Worm (Caenorhabditis elegans) whole organism, mixed stage, embryonic: ENCODE data around the gene B0491.6.

ENCODE experiments used
- M03D4.4 ChIP-seq: sonication (generic microtip); optimal IDR thresholded peaks from 2 replicates; lab custom pipeline; 2017; ENCODE audit warnings: mild to moderate bottlenecking, missing genetic modification characterization, missing compliant biosample characterization
- bed-3 ChIP-seq: fragments of 200-800 bp; sonication (Bioruptor generic); optimal IDR thresholded peaks from 3 replicates; lab custom pipeline; 2018; ENCODE audit warnings: mild to moderate bottlenecking, missing genetic modification characterization, moderate library complexity, missing compliant biosample characterization
- blmp-1 ChIP-seq: fragments of 150-350 bp; optimal IDR thresholded peaks from 2 replicates; lab custom pipeline; 2014; ENCODE audit warnings: missing biosample characterization, missing genetic modification characterization
- ceh-39 ChIP-seq: fragments of 150-350 bp; optimal IDR thresholded peaks from 2 replicates; lab custom pipeline; 2014; ENCODE audit warnings: missing biosample characterization, missing genetic modification characterization
- ceh-43 ChIP-seq: fragments of 200-800 bp; sonication (Bioruptor generic); optimal IDR thresholded peaks from 2 replicates; lab custom pipeline; 2018; ENCODE audit warnings: mild to moderate bottlenecking, missing genetic modification characterization, moderate library complexity, missing compliant biosample characterization
- ceh-83 ChIP-seq: fragments of 200-800 bp; sonication (Bioruptor generic); optimal IDR thresholded peaks from 2 replicates; lab custom pipeline; 2018; ENCODE audit warnings: mild to moderate bottlenecking, missing genetic modification characterization, missing compliant biosample characterization
- ces-1 ChIP-seq: fragments of 150-350 bp; optimal IDR thresholded peaks from 2 replicates; lab custom pipeline; 2014; ENCODE audit warnings: missing biosample characterization, missing genetic modification reagents, missing genetic modification characterization
- cnd-1 ChIP-seq: fragments of 200-800 bp; sonication (Bioruptor generic); optimal IDR thresholded peaks from 2 replicates; lab custom pipeline; 2018; ENCODE audit warnings: mild to moderate bottlenecking, missing genetic modification characterization, missing compliant biosample characterization
- drap-1 ChIP-seq: fragments of 200-800 bp; sonication (Bioruptor generic); optimal IDR thresholded peaks from 3 replicates; lab custom pipeline; 2018; ENCODE audit warnings: mild to moderate bottlenecking, missing genetic modification characterization, missing compliant biosample characterization
- elt-1 ChIP-seq: sonication (generic microtip); optimal IDR thresholded peaks from 2 replicates; lab custom pipeline; 2017; ENCODE audit warnings: missing genetic modification characterization, mild to moderate bottlenecking, missing compliant biosample characterization, antibody characterized with exemption, moderate library complexity, borderline replicate concordance; ENCODE audit not compliant: insufficient read depth
- elt-3 ChIP-seq: fragments of 150-350 bp; optimal IDR thresholded peaks from 2 replicates; lab custom pipeline; 2014; ENCODE audit warnings: missing biosample characterization, missing genetic modification characterization
- flh-1 ChIP-seq: fragments of 200-800 bp; sonication (Bioruptor generic); optimal IDR thresholded peaks from 2 replicates; lab custom pipeline; 2018; ENCODE audit warnings: mild to moderate bottlenecking, missing genetic modification characterization, moderate library complexity, missing compliant biosample characterization
- ham-2 ChIP-seq: fragments of 200-800 bp; sonication (Bioruptor generic); optimal IDR thresholded peaks from 2 replicates; lab custom pipeline; 2018; ENCODE audit warnings: mild to moderate bottlenecking, missing genetic modification characterization, missing compliant biosample characterization
- hlh-1 ChIP-seq: fragments of 150-350 bp; optimal IDR thresholded peaks from 2 replicates; lab custom pipeline; 2014; ENCODE audit warnings: missing biosample characterization, missing genetic modification reagents, missing genetic modification characterization
- lin-13 ChIP-seq: fragments of 150-350 bp; optimal IDR thresholded peaks from 2 replicates; lab custom pipeline; 2014; ENCODE audit warnings: missing biosample characterization, missing genetic modification characterization
- lin-32 ChIP-seq: fragments of 200-800 bp; sonication (Bioruptor generic); optimal IDR thresholded peaks from 2 replicates; lab custom pipeline; 2018; ENCODE audit warnings: mild to moderate bottlenecking, missing genetic modification characterization, missing compliant biosample characterization
- lsy-2 ChIP-seq: fragments of 150-350 bp; optimal IDR thresholded peaks from 2 replicates; lab custom pipeline; 2014; ENCODE audit warnings: missing biosample characterization, missing genetic modification characterization
- mab-5 ChIP-seq: fragments of 150-350 bp; optimal IDR thresholded peaks from 2 replicates; lab custom pipeline; 2014; ENCODE audit warnings: missing biosample characterization, missing genetic modification characterization
- mep-1 ChIP-seq: fragments of 150-350 bp; optimal IDR thresholded peaks from 2 replicates; lab custom pipeline; 2017; ENCODE audit warnings: missing biosample characterization, missing genetic modification reagents, missing genetic modification characterization, inconsistent platforms
- mls-2 ChIP-seq: sonication (generic microtip); optimal IDR thresholded peaks from 2 replicates; lab custom pipeline; 2016; ENCODE audit warnings: mild to moderate bottlenecking, missing genetic modification characterization, moderate library complexity, missing compliant biosample characterization
- nhr-12 ChIP-seq: fragments of 150-350 bp; optimal IDR thresholded peaks from 2 replicates; lab custom pipeline; 2014; ENCODE audit warnings: missing biosample characterization, missing genetic modification characterization
- nhr-2 ChIP-seq: fragments of 150-350 bp; optimal IDR thresholded peaks from 2 replicates; lab custom pipeline; 2014; ENCODE audit warnings: missing biosample characterization, missing genetic modification characterization
- nhr-237 ChIP-seq: fragments of 150-350 bp; optimal IDR thresholded peaks from 2 replicates; lab custom pipeline; 2014; ENCODE audit warnings: missing biosample characterization, missing genetic modification characterization
- nhr-28 ChIP-seq: fragments of 150-350 bp; optimal IDR thresholded peaks from 2 replicates; lab custom pipeline; 2014; ENCODE audit warnings: missing biosample characterization, missing genetic modification characterization
- nhr-76 ChIP-seq: sonication (generic microtip); optimal IDR thresholded peaks from 2 replicates; lab custom pipeline; 2017; ENCODE audit warnings: missing biosample characterization, missing genetic modification characterization
- pha-4 ChIP-seq: fragments of 150-350 bp; optimal IDR thresholded peaks from 2 replicates; lab custom pipeline; 2018; ENCODE audit warnings: missing biosample characterization, missing genetic modification reagents, missing genetic modification characterization
- sem-2 ChIP-seq: fragments of 200-800 bp; sonication (Bioruptor generic); optimal IDR thresholded peaks from 2 replicates; lab custom pipeline; 2018; ENCODE audit warnings: mild to moderate bottlenecking, missing genetic modification characterization, missing compliant biosample characterization
- snpc-4 ChIP-seq: fragments of 150-350 bp; optimal IDR thresholded peaks from 2 replicates; lab custom pipeline; 2014; ENCODE audit warnings: missing biosample characterization, missing genetic modification characterization
- sptf-1 ChIP-seq: sonication (generic microtip); optimal IDR thresholded peaks from 2 replicates; lab custom pipeline; 2017; ENCODE audit warnings: mild to moderate bottlenecking, missing genetic modification characterization, moderate library complexity, missing compliant biosample characterization
- tbx-8 ChIP-seq: fragments of 200-800 bp; sonication (Bioruptor generic); optimal IDR thresholded peaks from 2 replicates; lab custom pipeline; 2018; ENCODE audit warnings: mild to moderate bottlenecking, missing genetic modification characterization, moderate library complexity, missing compliant biosample characterization
- unc-120 ChIP-seq: sonication (generic microtip); optimal IDR thresholded peaks from 2 replicates; lab custom pipeline; 2017; ENCODE audit warnings: missing genetic modification characterization, missing compliant biosample characterization; ENCODE audit not compliant: poor library complexity, severe bottlenecking
- unc-39 ChIP-seq: fragments of 150-350 bp; optimal IDR thresholded peaks from 2 replicates; lab custom pipeline; 2014; ENCODE audit warnings: missing biosample characterization, missing genetic modification characterization
- unc-62 ChIP-seq: fragments of 150-350 bp; optimal IDR thresholded peaks from 2 replicates; lab custom pipeline; 2014; ENCODE audit warnings: missing biosample characterization, missing genetic modification reagents, missing genetic modification characterization
- zip-8 ChIP-seq: fragments of 150-350 bp; optimal IDR thresholded peaks from 2 replicates; lab custom pipeline; 2014; ENCODE audit warnings: missing biosample characterization, missing genetic modification characterization
- ztf-11 ChIP-seq: fragments of 150-350 bp; optimal IDR thresholded peaks from 2 replicates; lab custom pipeline; 2014; ENCODE audit warnings: missing biosample characterization, missing genetic modification characterization

Gene B0491.6

DNA sequence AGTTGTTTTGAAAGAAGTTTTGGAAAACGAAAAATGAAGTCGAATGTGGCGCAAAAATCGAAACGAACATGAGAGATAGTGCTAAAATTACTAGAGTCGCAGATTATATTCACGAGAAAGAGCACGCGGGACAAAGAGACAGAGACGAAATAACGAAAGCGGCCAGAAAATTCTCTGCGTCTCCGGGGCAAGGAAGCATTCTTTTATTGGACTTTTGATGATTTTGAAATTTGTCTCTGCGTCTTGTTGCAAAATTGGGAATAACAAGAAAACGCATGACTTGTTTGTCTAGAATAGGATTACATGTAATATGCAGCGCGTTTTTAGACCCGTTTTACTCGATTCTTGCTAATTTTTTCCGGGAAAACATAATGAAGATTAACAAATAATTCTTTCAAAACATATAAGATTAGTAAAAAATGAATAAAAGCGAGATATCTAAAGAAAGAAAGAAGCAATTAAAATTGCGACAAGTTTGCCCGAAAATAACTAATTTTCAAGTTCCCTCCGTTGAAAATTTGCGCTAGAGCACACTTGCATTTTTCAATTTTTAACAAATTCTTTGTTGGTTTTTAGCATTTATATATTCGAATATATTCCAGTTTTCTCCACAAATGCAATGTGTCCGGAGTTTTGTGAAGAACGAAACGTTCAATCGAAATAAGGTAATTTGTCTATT, at the start of gene B0491.6, which contains the start of gene pigm-1:
Gene B0491.6 (minus strand): TSS at position 466 of the 679 bp plus-strand sequence.
Gene pigm-1 (plus strand): TSS at position 568 of the 679 bp plus-strand sequence.
- TF ChIP-seq elt-1 (no peak), bed-3 (GFP tag; lab: Kevin White, UChicago) (no peak), mab-5 (tag; lab: Kevin White, UChicago) (no peak), nhr-76 (tag; lab: Kevin White, UChicago) (no peak), ztf-11 (tag; lab: Kevin White, UChicago) (no peak), hlh-1 (tag; lab: Kevin White, UChicago) (no peak), cnd-1 (no peak), sptf-1 (tag; lab: Kevin White, UChicago) (no peak), elt-3 (tag; lab: Kevin White, UChicago) (no peak), lsy-2 (tag; lab: Kevin White, UChicago) (no peak), M03D4.4 (no peak), ceh-43 (GFP tag; lab: Kevin White, UChicago) (no peak), ces-1 (GFP tag; lab: Kevin White, UChicago) (peak; percentile 91), snpc-4 (tag; lab: Kevin White, UChicago) (no peak), nhr-12 (tag; lab: Kevin White, UChicago) (no peak), sem-2 (GFP tag; lab: Kevin White, UChicago) (no peak), zip-8 (tag; lab: Kevin White, UChicago) (no peak), pha-4 (tag; lab: Kevin White, UChicago) (peak; percentile 44), tbx-8 (GFP tag; lab: Kevin White, UChicago) (no peak), unc-120 (peak; percentile 68), flh-1 (GFP tag; lab: Kevin White, UChicago) (no peak), blmp-1 (no peak), lin-13 (no peak), drap-1 (GFP tag; lab: Kevin White, UChicago) (no peak), mls-2 (tag; lab: Kevin White, UChicago) (peak; percentile 17), ceh-83 (GFP tag; lab: Kevin White, UChicago) (no peak), mep-1 (tag; lab: Kevin White, UChicago) (peak; percentile 1), unc-62 (GFP tag; lab: Kevin White, UChicago) (no peak), ham-2 (GFP tag; lab: Kevin White, UChicago) (peak; percentile 62), nhr-237 (tag; lab: Kevin White, UChicago) (peak; percentile 77), unc-39 (tag; lab: Kevin White, UChicago) (no peak), ceh-39 (no peak), nhr-2 (tag; lab: Kevin White, UChicago) (no peak), nhr-28 (no peak), lin-32 (no peak)
- TF ChIP-seq, all 35 proteins: peak for 7

DNA sequence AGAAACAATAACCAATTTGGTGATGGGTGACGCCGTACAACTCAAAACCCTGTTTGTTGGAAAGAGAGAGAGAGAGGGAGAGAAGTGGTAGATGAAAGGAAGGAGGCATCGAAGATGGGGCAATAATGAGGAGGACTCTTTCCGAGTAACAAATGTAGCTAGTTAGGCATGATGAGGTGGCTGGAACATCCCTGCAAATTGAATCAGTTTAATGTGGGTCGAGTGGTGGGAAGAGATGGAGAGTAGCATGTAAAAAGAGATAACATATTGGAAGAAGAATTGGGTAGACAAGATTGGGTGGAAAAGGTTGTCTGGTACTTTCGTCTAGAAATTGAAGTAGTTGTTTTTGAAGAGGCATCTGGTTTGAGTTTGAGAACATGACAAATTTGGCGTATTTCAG, 48.1 kb upstream of the B0491.6 start:
- TF ChIP-seq flh-1 (GFP tag; lab: Kevin White, UChicago) (no peak), ces-1 (GFP tag; lab: Kevin White, UChicago) (peak; percentile 93)

DNA sequence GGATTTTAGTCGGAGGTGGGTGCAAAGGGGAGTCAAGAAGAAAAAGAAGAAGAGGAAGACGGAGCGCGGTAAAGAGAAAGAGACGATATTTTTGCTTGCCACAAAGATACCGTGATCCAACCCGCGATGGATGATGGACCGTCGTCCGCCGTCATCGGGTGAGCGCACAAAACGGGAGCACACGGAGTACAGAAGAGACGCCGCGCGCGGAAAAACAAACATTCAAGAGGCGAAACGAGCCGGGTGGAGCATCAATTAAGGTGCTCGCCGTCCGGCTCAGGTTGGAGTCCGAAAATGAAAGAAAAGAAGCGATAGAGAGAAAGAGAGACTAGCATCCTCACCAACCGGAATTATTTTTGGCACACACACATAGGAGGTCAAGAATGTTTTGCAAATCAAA, 45.6 kb upstream of the B0491.6 start:
- TF ChIP-seq nhr-12 (tag; lab: Kevin White, UChicago) (no peak), pha-4 (tag; lab: Kevin White, UChicago) (peak; percentile 72), sptf-1 (tag; lab: Kevin White, UChicago) (peak; percentile 34), zip-8 (tag; lab: Kevin White, UChicago) (no peak), ztf-11 (tag; lab: Kevin White, UChicago) (no peak), elt-3 (tag; lab: Kevin White, UChicago) (no peak), mls-2 (tag; lab: Kevin White, UChicago) (peak; percentile 3), nhr-237 (tag; lab: Kevin White, UChicago) (no peak)

DNA sequence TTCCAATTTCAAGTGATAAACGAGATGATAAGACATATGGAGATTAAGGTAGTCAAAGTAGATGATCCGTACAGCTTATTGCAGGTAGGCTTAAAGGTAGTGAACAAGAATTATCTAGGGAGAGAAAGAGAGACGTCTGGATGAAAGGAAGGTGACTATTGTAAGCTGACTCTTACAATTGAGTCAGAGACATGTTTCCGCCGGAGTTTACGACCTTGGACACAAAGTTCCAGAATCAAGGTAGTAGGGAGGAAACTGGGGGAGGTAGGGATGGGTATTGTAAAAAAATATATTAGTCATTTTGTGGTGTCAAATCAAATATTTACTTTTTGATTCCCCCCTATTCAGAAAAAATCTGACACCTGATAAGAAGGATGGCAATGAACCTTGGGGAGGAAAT, 44.2 kb upstream of the B0491.6 start:
- no peak for TF ChIP-seq nhr-2 (tag; lab: Kevin White, UChicago)
- TF ChIP-seq sem-2 (GFP tag; lab: Kevin White, UChicago): no peak
- TF ChIP-seq hlh-1 (tag; lab: Kevin White, UChicago): no peak
- TF ChIP-seq pha-4 (tag; lab: Kevin White, UChicago): no peak
- TF ChIP-seq mep-1 (tag; lab: Kevin White, UChicago): no peak
- TF ChIP-seq cnd-1: no peak
- TF ChIP-seq M03D4.4: no peak
- TF ChIP-seq zip-8 (tag; lab: Kevin White, UChicago): no peak
- TF ChIP-seq lin-32: no peak
- no peak for TF ChIP-seq blmp-1
- TF ChIP-seq nhr-12 (tag; lab: Kevin White, UChicago): no peak
- no peak for TF ChIP-seq ceh-83 (GFP tag; lab: Kevin White, UChicago)
- TF ChIP-seq lsy-2 (tag; lab: Kevin White, UChicago): no peak
- no peak for TF ChIP-seq drap-1 (GFP tag; lab: Kevin White, UChicago)
- no peak for TF ChIP-seq bed-3 (GFP tag; lab: Kevin White, UChicago)
- TF ChIP-seq elt-3 (tag; lab: Kevin White, UChicago): no peak
- no peak for TF ChIP-seq flh-1 (GFP tag; lab: Kevin White, UChicago)
